Fruit fly (Drosophila melanogaster) whole organism, embryonic: Measurements from ENCODE around the gene CG10660.
A peak's percentile ranks its signal among the peaks of the same experiment; 100 is the strongest.

Experiments used
- Awh ChIP-seq: fragments of 200-800 bp; sonication (Bioruptor generic); IDR thresholded peaks from 2 replicates; pipeline ENCODE4, ENCODE4 v1.3.6; 2022; ENCODE audit warnings: missing biosample characterization, missing genetic modification characterization
- BEAF-32 ChIP-seq: fragments of 200-800 bp; sonication (Bioruptor generic); optimal IDR thresholded peaks from 3 replicates; lab custom pipeline; 2017; ENCODE audit warnings: missing biosample characterization, missing genetic modification characterization, mild to moderate bottlenecking, moderate library complexity, missing genetic modification reagents
- Blimp-1 ChIP-seq: fragments of 200-800 bp; sonication (Bioruptor generic); optimal IDR thresholded peaks from 3 replicates; lab custom pipeline; 2018; ENCODE audit warnings: missing biosample characterization, missing genetic modification characterization, mild to moderate bottlenecking, moderate library complexity, missing genetic modification reagents
- CG10321 ChIP-seq: fragments of 200-800 bp; sonication (Bioruptor generic); IDR thresholded peaks from 2 replicates; pipeline ENCODE4 v1.3.6; 2022; ENCODE audit warnings: missing biosample characterization, missing genetic modification characterization
- CG11504 ChIP-seq: fragments of 200-800 bp; sonication (Bioruptor generic); optimal IDR thresholded peaks from 3 replicates; lab custom pipeline; 2019; ENCODE audit warnings: missing biosample characterization, mild to moderate bottlenecking, missing genetic modification characterization, moderate library complexity
- CG11723 ChIP-seq: fragments of 200-800 bp; sonication (Bioruptor generic); optimal IDR thresholded peaks from 2 replicates; lab custom pipeline; 2017; ENCODE audit warnings: missing biosample characterization, mild to moderate bottlenecking, missing genetic modification characterization
- CG12071 ChIP-seq: fragments of 200-800 bp; sonication (Bioruptor generic); optimal IDR thresholded peaks from 3 replicates; lab custom pipeline; 2018; ENCODE audit warnings: missing biosample characterization, mild to moderate bottlenecking, missing genetic modification characterization
- CG13424 ChIP-seq: fragments of 200-800 bp; sonication (Bioruptor generic); optimal IDR thresholded peaks from 2 replicates; lab custom pipeline; 2019; ENCODE audit warnings: missing biosample characterization, mild to moderate bottlenecking, missing genetic modification characterization, moderate library complexity
- CG18011 ChIP-seq: fragments of 200-800 bp; sonication (Bioruptor generic); optimal IDR thresholded peaks from 2 replicates; lab custom pipeline; 2017; ENCODE audit warnings: missing biosample characterization, missing genetic modification characterization, mild to moderate bottlenecking, moderate library complexity, missing genotype
- CG2875 ChIP-seq: fragments of 200-800 bp; sonication (Bioruptor generic); optimal IDR thresholded peaks from 2 replicates; lab custom pipeline; 2017; ENCODE audit warnings: missing biosample characterization, mild to moderate bottlenecking, missing genetic modification characterization, missing genetic modification reagents
- CG31224 ChIP-seq: fragments of 200-800 bp; sonication (Bioruptor generic); IDR thresholded peaks from 2 replicates; pipeline ENCODE4 v1.3.6; 2022; ENCODE audit warnings: missing biosample characterization, missing genetic modification characterization
- CG31441 ChIP-seq: fragments of 200-800 bp; sonication (Bioruptor generic); IDR thresholded peaks from 2 replicates; pipeline ENCODE4 v1.3.6; 2022; ENCODE audit warnings: missing biosample characterization, missing genetic modification characterization
- CG4854 ChIP-seq: fragments of 200-800 bp; sonication (Bioruptor generic); optimal IDR thresholded peaks from 2 replicates; lab custom pipeline; 2016; ENCODE audit warnings: missing biosample characterization, missing genetic modification characterization, inconsistent platforms
- CG6765 ChIP-seq: fragments of 200-800 bp; sonication (Bioruptor generic); optimal IDR thresholded peaks from 3 replicates; lab custom pipeline; 2017; ENCODE audit warnings: missing biosample characterization, mild to moderate bottlenecking, missing genetic modification characterization
- CG7987 ChIP-seq: fragments of 200-800 bp; sonication (Bioruptor generic); optimal IDR thresholded peaks from 2 replicates; lab custom pipeline; 2018; ENCODE audit warnings: missing biosample characterization, mild to moderate bottlenecking, missing genetic modification characterization, moderate library complexity
- D19B ChIP-seq: fragments of 200-800 bp; sonication (Bioruptor generic); optimal IDR thresholded peaks from 2 replicates; lab custom pipeline; 2017; ENCODE audit warnings: missing biosample characterization, mild to moderate bottlenecking, missing genetic modification characterization
- Dek ChIP-seq: fragments of 200-800 bp; sonication (Bioruptor generic); optimal IDR thresholded peaks from 3 replicates; lab custom pipeline; 2019; ENCODE audit warnings: missing biosample characterization, mild to moderate bottlenecking, missing genetic modification characterization, moderate library complexity
- Drgx ChIP-seq: fragments of 200-800 bp; sonication (Bioruptor generic); IDR thresholded peaks from 2 replicates; pipeline ENCODE4 v1.3.6; 2022; ENCODE audit warnings: missing biosample characterization, missing genetic modification characterization
- E2f2 ChIP-seq: fragments of 200-800 bp; sonication (Bioruptor generic); IDR thresholded peaks from 2 replicates; pipeline ENCODE4 v1.3.6; 2022; ENCODE audit warnings: missing biosample characterization, missing genetic modification characterization
- Elba2 ChIP-seq: fragments of 200-800 bp; sonication (Bioruptor generic); optimal IDR thresholded peaks from 3 replicates; lab custom pipeline; 2016; ENCODE audit warnings: missing biosample characterization, missing genetic modification characterization
- Gsc ChIP-seq: fragments of 200-800 bp; sonication (Bioruptor generic); IDR thresholded peaks from 2 replicates; pipeline ENCODE4 v1.3.6; 2022; ENCODE audit warnings: missing biosample characterization, missing genetic modification characterization
- Gug ChIP-seq: fragments of 200-800 bp; sonication (Bioruptor generic); IDR thresholded peaks from 4 replicates; pipeline ENCODE4 v1.3.6; 2022; ENCODE audit warnings: missing biosample characterization, missing genetic modification characterization
- HHEX ChIP-seq: fragments of 200-800 bp; sonication (Bioruptor generic); optimal IDR thresholded peaks from 3 replicates; lab custom pipeline; 2017; ENCODE audit warnings: missing biosample characterization, mild to moderate bottlenecking, missing genetic modification characterization, missing genetic modification reagents
- Hsf ChIP-seq: fragments of 200-800 bp; sonication (Bioruptor generic); optimal IDR thresholded peaks from 3 replicates; lab custom pipeline; 2016; ENCODE audit warnings: missing biosample characterization, missing genetic modification characterization
- Lpt ChIP-seq: fragments of >200 bp; optimal IDR thresholded peaks from 2 replicates; lab custom pipeline; 2018; ENCODE audit warnings: missing biosample characterization, missing genetic modification characterization
- MESR4 ChIP-seq: fragments of 200-800 bp; sonication (Bioruptor generic); optimal IDR thresholded peaks from 2 replicates; lab custom pipeline; 2018; ENCODE audit warnings: missing biosample characterization, mild to moderate bottlenecking, missing genetic modification characterization, moderate library complexity
- Meics ChIP-seq: fragments of 200-800 bp; sonication (Bioruptor generic); optimal IDR thresholded peaks from 2 replicates; lab custom pipeline; 2017; ENCODE audit warnings: missing biosample characterization, mild to moderate bottlenecking, missing genetic modification characterization
- NfI ChIP-seq: fragments of 200-800 bp; sonication (Bioruptor generic); optimal IDR thresholded peaks from 3 replicates; lab custom pipeline; 2018; ENCODE audit warnings: missing biosample characterization, mild to moderate bottlenecking, missing genetic modification characterization, moderate library complexity
- Sry-δ ChIP-seq: fragments of 200-800 bp; sonication (Bioruptor generic); optimal IDR thresholded peaks from 2 replicates; lab custom pipeline; 2016; ENCODE audit warnings: missing biosample characterization, missing genetic modification characterization
- Stat92E ChIP-seq, 3 experiments: fragments of >200 bp in 2 of 3; fragments of 200-800 bp in 1 of 3; sonication (Bioruptor generic) in 1 of 3; optimal IDR thresholded peaks; 2 replicates each; lab custom pipeline; 2017 to 2019; ENCODE audit warnings: missing biosample characterization in 3 of 3, missing genetic modification characterization in 3 of 3, mild to moderate bottlenecking in 1 of 3, moderate library complexity in 1 of 3
- ab ChIP-seq: fragments of 200-800 bp; sonication (Bioruptor generic); optimal IDR thresholded peaks from 2 replicates; lab custom pipeline; 2016; ENCODE audit warnings: missing biosample characterization, missing genetic modification characterization
- amos ChIP-seq: fragments of 200-800 bp; sonication (Bioruptor generic); IDR thresholded peaks from 2 replicates; pipeline ENCODE4 v1.3.6; 2022; ENCODE audit warnings: missing biosample characterization, missing genetic modification characterization; ENCODE audit not compliant: partially characterized antibody
- corto ChIP-seq: fragments of 200-800 bp; sonication (Bioruptor generic); optimal IDR thresholded peaks from 2 replicates; lab custom pipeline; 2016; ENCODE audit warnings: missing biosample characterization, mild to moderate bottlenecking, missing genetic modification characterization, moderate library complexity
- crp ChIP-seq, 2 experiments: fragments of 200-800 bp; sonication (Bioruptor generic); optimal IDR thresholded peaks; 2 replicates in 1 of 2; 3 replicates in 1 of 2; lab custom pipeline; 2017; ENCODE audit warnings: missing biosample characterization in 2 of 2, missing genetic modification characterization in 2 of 2, mild to moderate bottlenecking in 1 of 2, moderate library complexity in 1 of 2
- fd102C ChIP-seq: fragments of 200-800 bp; sonication (Bioruptor generic); optimal IDR thresholded peaks from 2 replicates; lab custom pipeline; 2018; ENCODE audit warnings: missing biosample characterization, mild to moderate bottlenecking, missing genetic modification characterization, moderate library complexity
- knrl ChIP-seq: fragments of 200-800 bp; sonication (Bioruptor generic); IDR thresholded peaks from 3 replicates; pipeline ENCODE4 v1.3.6; 2022; ENCODE audit warnings: missing biosample characterization, missing genetic modification characterization; ENCODE audit not compliant: partially characterized antibody
- lov ChIP-seq, 2 experiments: fragments of 200-800 bp in 1 of 2; fragments of >200 bp in 1 of 2; sonication (Bioruptor generic) in 1 of 2; IDR thresholded peaks in 1 of 2; optimal IDR thresholded peaks in 1 of 2; 2 replicates in 1 of 2; 3 replicates in 1 of 2; pipeline versions ENCODE4 v1.3.6 to Lab custom; 2017 to 2022; ENCODE audit warnings: missing biosample characterization in 1 of 2, missing genetic modification characterization in 1 of 2
- mam ChIP-seq: fragments of 200-800 bp; sonication (Bioruptor generic); optimal IDR thresholded peaks from 3 replicates; lab custom pipeline; 2016; ENCODE audit warnings: missing biosample characterization, missing genetic modification characterization
- mld ChIP-seq: fragments of 200-800 bp; sonication (Bioruptor generic); IDR thresholded peaks from 3 replicates; pipeline ENCODE4 v1.3.6; 2022; ENCODE audit warnings: missing biosample characterization, missing genetic modification characterization; ENCODE audit not compliant: partially characterized antibody
- nom ChIP-seq: fragments of 200-800 bp; sonication (Bioruptor generic); optimal IDR thresholded peaks from 2 replicates; lab custom pipeline; 2017; ENCODE audit warnings: missing biosample characterization, missing genetic modification characterization, mild to moderate bottlenecking, moderate library complexity, missing genetic modification reagents
- pros ChIP-seq: fragments of 200-800 bp; sonication (Bioruptor generic); optimal IDR thresholded peaks from 3 replicates; lab custom pipeline; 2019; ENCODE audit warnings: missing biosample characterization, mild to moderate bottlenecking, missing genetic modification characterization, moderate library complexity
- ro ChIP-seq: fragments of 200-800 bp; sonication (Bioruptor generic); IDR thresholded peaks from 2 replicates; pipeline ENCODE4 v1.3.6; 2022; ENCODE audit warnings: missing biosample characterization, missing genetic modification characterization
- sima ChIP-seq: fragments of 200-800 bp; sonication (Bioruptor generic); optimal IDR thresholded peaks from 2 replicates; lab custom pipeline; 2016; ENCODE audit warnings: missing biosample characterization, missing genetic modification characterization
- sisA ChIP-seq: fragments of 200-800 bp; sonication (Bioruptor generic); IDR thresholded peaks from 2 replicates; pipeline ENCODE4 v1.3.6; 2022; ENCODE audit warnings: missing biosample characterization, missing genetic modification characterization
- vfl ChIP-seq: fragments of 200-800 bp; sonication (Bioruptor generic); optimal IDR thresholded peaks from 2 replicates; lab custom pipeline; 2016; ENCODE audit warnings: missing biosample characterization, missing genetic modification characterization
- wek ChIP-seq: fragments of 200-800 bp; sonication (Bioruptor generic); optimal IDR thresholded peaks from 3 replicates; lab custom pipeline; 2018; ENCODE audit warnings: missing biosample characterization, mild to moderate bottlenecking, missing genetic modification characterization, moderate library complexity
- zf30C ChIP-seq: fragments of 200-800 bp; sonication (Bioruptor generic); optimal IDR thresholded peaks from 3 replicates; lab custom pipeline; 2018; ENCODE audit warnings: missing biosample characterization, mild to moderate bottlenecking, missing genetic modification characterization

CG10660 gene

DNA sequence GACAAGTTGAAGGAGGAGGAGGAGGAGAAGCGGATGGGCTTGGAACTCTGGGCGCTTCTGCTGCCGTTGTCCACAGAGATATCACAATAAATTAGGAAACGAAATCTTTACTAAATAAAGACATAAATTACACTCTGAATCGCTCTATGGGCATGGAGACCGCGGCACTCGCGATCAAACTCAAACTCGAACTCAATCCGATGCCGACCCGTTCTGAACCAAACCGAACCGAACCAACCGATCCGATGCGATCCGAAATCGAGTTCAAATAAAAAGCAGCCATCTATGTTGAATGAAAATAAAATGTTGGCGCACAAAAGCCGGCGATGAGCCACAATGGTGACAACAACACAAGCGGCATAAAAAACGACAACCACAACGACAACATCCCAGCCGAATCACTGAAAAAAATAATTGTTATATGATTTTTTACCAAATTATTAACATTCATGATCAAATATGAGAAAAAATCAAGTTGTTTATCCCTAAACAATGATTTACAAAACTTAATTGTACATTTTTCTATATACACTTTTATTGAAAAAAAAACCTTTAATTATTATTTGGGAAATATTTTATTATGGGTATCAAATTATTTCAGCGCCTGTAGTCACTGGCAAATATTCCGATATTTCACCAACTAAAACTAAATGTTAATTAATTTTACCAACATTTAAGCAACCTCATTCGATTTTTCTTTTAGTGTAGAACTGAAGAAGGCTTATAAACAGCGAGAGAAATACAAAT lies 33.4 kb downstream of the CG10660 start (continued):
- TF ChIP-seq Awh (GFP tag; lab: Robert Waterston, UW) (no peak), CG18011 (no peak), crp (GFP tag; optimal IDR thresholded peaks at IDR 0.05; lab: Kevin White, UChicago) (peak in 1 of 2 experiments; percentile 17), Meics (GFP tag; lab: Kevin White, UChicago) (peak; percentile 71), corto (no peak), HHEX (GFP tag; lab: Kevin White, UChicago) (peak; percentile 68), Drgx (no peak), CG4854 (GFP tag; lab: Kevin White, UChicago) (peak; percentile 53), Blimp-1 (GFP tag; lab: Kevin White, UChicago) (peak; percentile 88), zf30C (peak; percentile 59), CG11504 (tag; lab: Kevin White, UChicago) (peak; percentile 92), wek (GFP tag; lab: Kevin White, UChicago) (no peak), ro (GFP tag; lab: Robert Waterston, UW) (no peak), lov (optimal IDR thresholded peaks at IDR 0.05; lab: Kevin White, UChicago) (no peak), lov (GFP tag; IDR thresholded peaks at IDR 0.05; lab: Robert Waterston, UW) (0 out of 3 replicates have a peak, but pooled peaks have one; percentile 60), Gsc (no peak), NfI (peak; percentile 50), pros (GFP tag; lab: Kevin White, UChicago) (no peak), fd102C (GFP tag; lab: Kevin White, UChicago) (no peak), Sry-δ (GFP tag; lab: Kevin White, UChicago) (no peak), sima (GFP tag; lab: Kevin White, UChicago) (no peak), CG7987 (GFP tag; lab: Kevin White, UChicago) (no peak), BEAF-32 (GFP tag; lab: Kevin White, UChicago) (no peak), Hsf (peak; percentile 72), MESR4 (GFP tag; lab: Kevin White, UChicago) (no peak), Elba2 (GFP tag; lab: Kevin White, UChicago) (no peak), CG6765 (peak; percentile 8), D19B (GFP tag; lab: Kevin White, UChicago) (peak; percentile 11), Lpt (GFP tag; lab: Kevin White, UChicago) (no peak), CG11723 (GFP tag; lab: Kevin White, UChicago) (peak; percentile 52), amos (GFP tag; lab: Robert Waterston, UW) (no peak), CG13424 (tag; lab: Kevin White, UChicago) (peak; percentile 89), Gug (GFP tag; lab: Robert Waterston, UW) (peak; percentile 22; the same call in 1 of the 4 replicates), CG31224 (no peak), sisA (GFP tag; lab: Robert Waterston, UW) (peak; percentile 69), Dek (tag; lab: Kevin White, UChicago) (peak; percentile 48), vfl (GFP tag; lab: Kevin White, UChicago) (no peak), E2f2 (GFP tag; lab: Robert Waterston, UW) (peak; percentile 11; the same call in 1 of the 2 replicates), mam (GFP tag; lab: Kevin White, UChicago) (peak; percentile 16), CG10321 (GFP tag; lab: Robert Waterston, UW) (no peak), mld (no peak), CG12071 (GFP tag; lab: Kevin White, UChicago) (no peak), nom (GFP tag; lab: Kevin White, UChicago) (no peak), knrl (GFP tag; lab: Robert Waterston, UW) (no peak), Stat92E (GFP tag; optimal IDR thresholded peaks at IDR 0.05; lab: Kevin White, UChicago) (peak in 1 of 3 experiments; percentile 85), CG2875 (GFP tag; lab: Kevin White, UChicago) (peak; percentile 70), ab (GFP tag; lab: Kevin White, UChicago) (no peak), CG31441 (GFP tag; lab: Robert Waterston, UW) (peak; percentile 98)
